Worm (Caenorhabditis elegans) whole organism, L1 larva: ENCODE measurements around the gene F41E6.8.

Experiments used
- C04F5.9 ChIP-seq: sonication (generic microtip); optimal IDR thresholded peaks from 2 replicates; lab custom pipeline; 2016; ENCODE audit warnings: missing genetic modification characterization, missing compliant biosample characterization
- C34B4.2 ChIP-seq: sonication (generic microtip); optimal IDR thresholded peaks from 2 replicates; lab custom pipeline; 2017; ENCODE audit warnings: mild to moderate bottlenecking, missing genetic modification characterization, missing compliant biosample characterization
- Y116A8C.19 ChIP-seq: sonication (generic microtip); optimal IDR thresholded peaks from 2 replicates; lab custom pipeline; 2016; ENCODE audit warnings: missing compliant biosample characterization, missing genetic modification characterization, borderline replicate concordance
- aly-2 ChIP-seq: fragments of 150-350 bp; optimal IDR thresholded peaks from 2 replicates; lab custom pipeline; 2014; ENCODE audit warnings: missing biosample characterization, missing genetic modification characterization
- ceh-8 ChIP-seq: fragments of 200-800 bp; sonication (Bioruptor generic); optimal IDR thresholded peaks from 2 replicates; lab custom pipeline; 2018; ENCODE audit warnings: mild to moderate bottlenecking, missing genetic modification characterization, moderate library complexity, missing compliant biosample characterization
- ceh-88 ChIP-seq: fragments of 200-800 bp; sonication (Bioruptor generic); IDR thresholded peaks from 2 replicates; pipeline ENCODE4 v1.3.6; 2022; ENCODE audit warnings: missing genetic modification characterization, missing compliant biosample characterization
- dpl-1 ChIP-seq, 3 experiments: fragments of 150-350 bp in 2 of 3; sonication (generic microtip) in 1 of 3; optimal IDR thresholded peaks; 2 replicates each; lab custom pipeline; 2014 to 2017; ENCODE audit warnings: missing biosample characterization in 3 of 3, missing genetic modification characterization in 3 of 3, missing genetic modification reagents in 3 of 3
- efl-1 ChIP-seq, 4 experiments: fragments of 150-350 bp; optimal IDR thresholded peaks in 3 of 4; peaks in 1 of 4; 1 replicate in 1 of 4; 2 replicates in 3 of 4; lab custom pipeline; 2014; ENCODE audit warnings: missing biosample characterization in 2 of 4, missing genetic modification characterization in 2 of 4, missing genetic modification reagents in 2 of 4
- egl-13 ChIP-seq: sonication (generic microtip); optimal IDR thresholded peaks from 2 replicates; lab custom pipeline; 2016; ENCODE audit warnings: missing genotype, missing genetic modification reagents, missing genetic modification characterization, missing compliant biosample characterization
- elt-2 ChIP-seq: sonication (generic microtip); optimal IDR thresholded peaks from 2 replicates; lab custom pipeline; 2016; ENCODE audit warnings: missing genetic modification characterization, mild to moderate bottlenecking, inconsistent platforms, missing compliant biosample characterization, missing genetic modification reagents
- elt-3 ChIP-seq, 6 experiments: fragments of 150-350 bp in 1 of 6; sonication (generic microtip); optimal IDR thresholded peaks; 2 replicates each; lab custom pipeline; 2017 to 2018; ENCODE audit warnings: missing biosample characterization in 6 of 6, missing genetic modification characterization in 6 of 6, inconsistent platforms in 1 of 6
- ets-5 ChIP-seq: fragments of 200-800 bp; sonication (Bioruptor generic); IDR thresholded peaks from 2 replicates; pipeline ENCODE4 v1.3.6; 2022; ENCODE audit warnings: missing genetic modification characterization, missing compliant biosample characterization
- fkh-4 ChIP-seq: sonication (generic microtip); optimal IDR thresholded peaks from 2 replicates; lab custom pipeline; 2016; ENCODE audit warnings: missing compliant biosample characterization, missing genetic modification characterization, borderline replicate concordance
- fkh-8 ChIP-seq: sonication (generic microtip); optimal IDR thresholded peaks from 2 replicates; lab custom pipeline; 2016; ENCODE audit warnings: mild to moderate bottlenecking, missing genetic modification characterization, missing compliant biosample characterization
- fos-1 ChIP-seq: fragments of 150-350 bp; optimal IDR thresholded peaks from 2 replicates; lab custom pipeline; 2014; ENCODE audit warnings: missing biosample characterization, missing genetic modification characterization
- grh-1 ChIP-seq: fragments of 200-800 bp; sonication (Bioruptor generic); IDR thresholded peaks from 2 replicates; pipeline ENCODE4 v1.3.6; 2022; ENCODE audit warnings: missing genetic modification reagents, missing genetic modification characterization, missing compliant biosample characterization
- hpl-2 ChIP-seq: fragments of 150-350 bp; optimal IDR thresholded peaks from 2 replicates; lab custom pipeline; 2014; ENCODE audit warnings: missing biosample characterization, missing genetic modification reagents, missing genetic modification characterization
- irx-1 ChIP-seq: sonication (generic microtip); optimal IDR thresholded peaks from 2 replicates; lab custom pipeline; 2016; ENCODE audit warnings: missing genetic modification characterization, missing compliant biosample characterization
- isw-1 ChIP-seq: fragments of 200-800 bp; sonication (Bioruptor generic); IDR thresholded peaks from 2 replicates; pipeline ENCODE4 v1.3.6; 2022; ENCODE audit warnings: missing genetic modification characterization, missing compliant biosample characterization
- jun-1 ChIP-seq: fragments of 150-350 bp; optimal IDR thresholded peaks from 2 replicates; lab custom pipeline; 2014; ENCODE audit warnings: missing biosample characterization, missing genetic modification reagents, missing genetic modification characterization
- lin-13 ChIP-seq: fragments of 150-350 bp; optimal IDR thresholded peaks from 2 replicates; lab custom pipeline; 2014; ENCODE audit warnings: missing biosample characterization, missing genetic modification reagents, missing genetic modification characterization
- lin-14 ChIP-seq: fragments of 200-800 bp; sonication (Bioruptor generic); optimal IDR thresholded peaks from 2 replicates; lab custom pipeline; 2018; ENCODE audit warnings: mild to moderate bottlenecking, missing genetic modification characterization, moderate library complexity, missing compliant biosample characterization
- lin-15B ChIP-seq: fragments of 150-350 bp; sonication (generic microtip); optimal IDR thresholded peaks from 3 replicates; lab custom pipeline; 2014; ENCODE audit warnings: missing biosample characterization, missing genetic modification characterization
- lin-35 ChIP-seq, 2 experiments: fragments of 150-350 bp; optimal IDR thresholded peaks; 2 replicates each; lab custom pipeline; 2014; ENCODE audit warnings: missing biosample characterization in 2 of 2, missing genetic modification characterization in 2 of 2, missing genetic modification reagents in 2 of 2
- lsy-2 ChIP-seq, 2 experiments: fragments of 150-350 bp; optimal IDR thresholded peaks; 2 replicates each; lab custom pipeline; 2014; ENCODE audit warnings: missing biosample characterization in 2 of 2, missing genetic modification characterization in 2 of 2
- mab-9 ChIP-seq: fragments of 200-800 bp; sonication (Bioruptor generic); IDR thresholded peaks from 2 replicates; pipeline ENCODE4 v1.3.6; 2022; ENCODE audit warnings: missing genetic modification reagents, missing genetic modification characterization, missing compliant biosample characterization
- mdl-1 ChIP-seq, 2 experiments: fragments of 150-350 bp; optimal IDR thresholded peaks; 2 replicates each; lab custom pipeline; 2014 to 2017; ENCODE audit warnings: missing biosample characterization in 2 of 2, missing genetic modification characterization in 2 of 2, inconsistent platforms in 1 of 2
- mef-2 ChIP-seq: fragments of 150-350 bp; optimal IDR thresholded peaks from 2 replicates; lab custom pipeline; 2014; ENCODE audit warnings: missing biosample characterization, missing genetic modification characterization
- nhr-12 ChIP-seq: sonication (generic microtip); optimal IDR thresholded peaks from 2 replicates; lab custom pipeline; 2017; ENCODE audit warnings: missing biosample characterization, missing genetic modification characterization
- nhr-76 ChIP-seq: sonication (generic microtip); optimal IDR thresholded peaks from 2 replicates; lab custom pipeline; 2017; ENCODE audit warnings: missing biosample characterization, missing genetic modification characterization
- nhr-84 ChIP-seq: sonication (generic microtip); optimal IDR thresholded peaks from 2 replicates; lab custom pipeline; 2017; ENCODE audit warnings: missing biosample characterization, missing genetic modification characterization
- nhr-85 ChIP-seq: sonication (generic microtip); peaks from one replicate; lab custom pipeline; 2016; ENCODE audit warnings: missing genetic modification characterization, inconsistent platforms, missing compliant biosample characterization
- nhr-90 ChIP-seq: sonication (generic microtip); optimal IDR thresholded peaks from 2 replicates; lab custom pipeline; 2016; ENCODE audit warnings: mild to moderate bottlenecking, missing genetic modification characterization, missing compliant biosample characterization; ENCODE audit not compliant: poor library complexity
- pag-3 ChIP-seq: sonication (generic microtip); optimal IDR thresholded peaks from 2 replicates; lab custom pipeline; 2017; ENCODE audit warnings: missing genetic modification characterization, mild to moderate bottlenecking, missing compliant biosample characterization, antibody characterized with exemption, borderline replicate concordance; ENCODE audit not compliant: insufficient read depth
- rnt-1 ChIP-seq: sonication (generic microtip); optimal IDR thresholded peaks from 2 replicates; lab custom pipeline; 2016; ENCODE audit warnings: mild to moderate bottlenecking, missing genetic modification characterization, moderate library complexity, missing compliant biosample characterization
- sptf-1 ChIP-seq: fragments of 150-350 bp; optimal IDR thresholded peaks from 2 replicates; lab custom pipeline; 2014; ENCODE audit warnings: missing biosample characterization, missing genetic modification characterization
- sup-37 ChIP-seq: fragments of 200-800 bp; sonication (Bioruptor generic); optimal IDR thresholded peaks from 2 replicates; lab custom pipeline; 2018; ENCODE audit warnings: mild to moderate bottlenecking, missing genetic modification characterization, missing compliant biosample characterization
- swsn-7 ChIP-seq: sonication (generic microtip); optimal IDR thresholded peaks from 2 replicates; lab custom pipeline; 2016; ENCODE audit warnings: missing genetic modification characterization, missing compliant biosample characterization
- unc-130 ChIP-seq: fragments of 150-350 bp; optimal IDR thresholded peaks from 2 replicates; lab custom pipeline; 2017; ENCODE audit warnings: missing biosample characterization, missing genetic modification characterization, inconsistent platforms
- unc-30 ChIP-seq: sonication (generic microtip); optimal IDR thresholded peaks from 2 replicates; lab custom pipeline; 2017; ENCODE audit warnings: missing biosample characterization, missing genetic modification characterization
- unc-62 ChIP-seq: fragments of 150-350 bp; optimal IDR thresholded peaks from 2 replicates; lab custom pipeline; 2014; ENCODE audit warnings: missing biosample characterization, missing genetic modification reagents, missing genetic modification characterization
- unc-86 ChIP-seq: sonication (generic microtip); optimal IDR thresholded peaks from 2 replicates; lab custom pipeline; 2016; ENCODE audit warnings: missing genetic modification characterization, missing compliant biosample characterization
- unc-98 ChIP-seq: fragments of 200-800 bp; sonication (Bioruptor generic); IDR thresholded peaks from 2 replicates; pipeline ENCODE4 v1.3.6; 2022; ENCODE audit warnings: missing genetic modification characterization, missing compliant biosample characterization
- vab-15 ChIP-seq: sonication (generic microtip); optimal IDR thresholded peaks from 2 replicates; lab custom pipeline; 2017; ENCODE audit warnings: missing genotype, mild to moderate bottlenecking, missing genetic modification characterization, missing compliant biosample characterization
- zag-1 ChIP-seq: fragments of 150-350 bp; optimal IDR thresholded peaks from 2 replicates; lab custom pipeline; 2014; ENCODE audit warnings: missing biosample characterization, missing genetic modification characterization

F41E6.8 gene

DNA sequence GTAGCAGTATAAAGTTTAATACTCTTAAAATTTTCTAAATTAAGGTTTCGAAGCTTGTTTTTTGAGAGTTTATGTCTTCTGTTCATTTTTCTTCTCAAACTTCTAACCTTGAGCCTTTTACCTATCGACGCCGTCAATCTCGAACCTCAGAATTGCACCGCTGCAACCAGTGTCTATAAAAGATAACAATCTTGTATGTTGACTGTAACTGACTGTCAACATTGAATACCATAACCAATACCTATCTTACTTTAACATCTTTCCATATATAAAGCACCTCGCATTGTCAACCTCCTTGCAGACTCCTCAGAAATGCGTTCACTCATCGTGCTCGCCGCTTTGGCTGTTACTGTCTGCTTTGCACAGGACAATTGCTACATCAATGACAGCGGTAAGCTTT lies 17.4 kb upstream of the F41E6.8 start, which contains the start of gene grd-5:
grd-5 (plus strand) TSS at position 295 of the 400 bp plus-strand sequence.
- no peak for TF ChIP-seq Y116A8C.19
- TF ChIP-seq sptf-1 (tag; lab: Kevin White, UChicago), result no peak
- no peak for TF ChIP-seq unc-30
- peak; percentile 8 for TF ChIP-seq rnt-1 (tag; lab: Kevin White, UChicago)
- no peak for TF ChIP-seq lin-15B (tag; lab: Kevin White, UChicago)
- no peak for TF ChIP-seq mef-2 (tag; lab: Kevin White, UChicago)
- no peak for TF ChIP-seq fkh-4 (tag; lab: Kevin White, UChicago)
- peak; percentile 38 for TF ChIP-seq lin-14
- no peak for TF ChIP-seq nhr-12
- peak; percentile 79 for TF ChIP-seq nhr-85 (tag; lab: Kevin White, UChicago)
- no peak for TF ChIP-seq jun-1
- TF ChIP-seq grh-1 (GFP tag; lab: Robert Waterston, UW), result no peak
- TF ChIP-seq zag-1 (tag; lab: Kevin White, UChicago), result no peak
- TF ChIP-seq egl-13, result no peak
- TF ChIP-seq, all 84 proteins: peak for 3

DNA sequence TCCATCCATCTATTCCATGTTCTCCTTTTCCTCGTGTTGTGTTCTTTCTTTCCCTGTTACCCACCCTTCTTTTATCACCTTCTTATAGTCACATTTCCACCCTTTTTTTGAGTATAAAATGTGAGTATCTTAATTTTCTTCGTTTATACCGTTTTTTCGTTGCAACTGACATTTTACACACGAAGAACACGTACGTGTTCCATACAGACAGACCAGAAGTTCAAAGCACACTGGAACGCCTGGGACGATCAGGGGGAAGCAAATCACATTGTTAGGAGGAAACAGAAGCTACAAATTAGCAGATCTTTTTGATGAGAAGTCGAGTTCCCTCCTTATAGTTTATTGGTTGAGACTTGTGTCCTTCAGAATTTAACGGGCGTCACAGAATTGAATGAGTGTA lies 14.4 kb upstream of the F41E6.8 start:
- TF ChIP-seq aly-2 (tag; lab: Kevin White, UChicago), result peak; percentile 13
- TF ChIP-seq nhr-90 (tag; lab: Kevin White, UChicago), result no peak
- TF ChIP-seq efl-1 (optimal IDR thresholded peaks at IDR 0.05; lab: Kevin White, UChicago), result no peak
- peak in 1 of 2 experiments; percentile 89 for TF ChIP-seq efl-1 (GFP tag; optimal IDR thresholded peaks at IDR 0.05 in 1 of 2; lab: Kevin White, UChicago)

DNA sequence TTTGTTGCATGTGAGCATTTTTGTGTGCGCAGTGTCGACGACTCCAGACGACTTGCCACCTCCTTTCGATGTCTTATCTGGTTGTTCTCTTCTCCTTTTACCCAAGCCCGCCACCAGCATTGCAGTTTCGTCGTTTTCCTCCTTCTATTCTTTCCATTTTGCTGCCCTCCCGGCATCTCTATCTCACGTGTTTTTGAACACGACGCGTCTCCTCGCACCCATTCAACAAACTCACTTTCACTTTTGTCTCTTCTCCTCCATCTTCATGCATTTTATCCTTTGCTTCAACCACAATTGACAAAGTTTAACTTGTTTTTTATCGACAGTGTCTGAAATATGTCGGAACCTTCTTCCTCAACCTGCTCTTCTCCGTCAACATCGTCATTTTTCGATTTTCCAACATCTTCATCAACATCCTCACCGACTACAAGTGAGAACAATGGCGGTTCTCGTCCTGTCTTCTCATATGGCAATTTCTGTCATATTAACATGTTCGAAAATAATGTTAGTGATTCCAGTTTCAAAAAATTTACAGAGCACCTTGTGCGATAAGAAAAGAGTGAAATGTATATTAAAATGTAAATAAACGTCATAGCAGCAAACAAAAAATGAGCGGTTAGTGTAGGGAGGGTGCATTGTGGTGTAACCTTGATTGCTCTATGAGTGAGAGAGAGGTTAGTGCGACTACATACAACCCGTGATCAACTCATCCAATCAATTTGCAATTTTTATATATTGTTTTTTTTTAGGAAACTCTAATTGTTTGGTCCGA lies 9.5 kb upstream of the F41E6.8 start, which contains the start of gene fip-4:
fip-4 (minus strand) TSS at position 636 of the 772 bp plus-strand sequence.
- TF ChIP-seq unc-30, result no peak
- TF ChIP-seq sup-37, result no peak
- no peak for TF ChIP-seq sptf-1 (tag; lab: Kevin White, UChicago)
- no peak for TF ChIP-seq lin-13 (GFP tag; lab: Kevin White, UChicago)
- TF ChIP-seq mdl-1 (tag; optimal IDR thresholded peaks at IDR 0.05; lab: Kevin White, UChicago), result peak in 1 of 2 experiments; percentile 77
- TF ChIP-seq unc-98 (GFP tag; lab: Robert Waterston, UW), result no peak
- TF ChIP-seq nhr-90 (tag; lab: Kevin White, UChicago), result peak; percentile 26
- TF ChIP-seq nhr-12, result no peak
- no peak for TF ChIP-seq C04F5.9 (tag; lab: Kevin White, UChicago)
- TF ChIP-seq mab-9 (GFP tag; lab: Robert Waterston, UW), result no peak
- TF ChIP-seq zag-1 (tag; lab: Kevin White, UChicago), result no peak
- TF ChIP-seq isw-1 (GFP tag; lab: Robert Waterston, UW), result no peak
- TF ChIP-seq lin-14, result peak; percentile 83
- TF ChIP-seq elt-2 (tag; lab: Kevin White, UChicago), result peak; percentile 60
- TF ChIP-seq unc-86 (tag; lab: Kevin White, UChicago), result no peak
- TF ChIP-seq swsn-7 (tag; lab: Kevin White, UChicago), result no peak
- TF ChIP-seq egl-13, result no peak
- TF ChIP-seq fkh-8 (tag; lab: Kevin White, UChicago), result no peak
- no peak for TF ChIP-seq pag-3 (tag; lab: Kevin White, UChicago)
- TF ChIP-seq elt-3 (tag; optimal IDR thresholded peaks at IDR 0.05; lab: Kevin White, UChicago), result peak in 3 of 6 experiments; percentile 7 to 75 (median 49)
- no peak for TF ChIP-seq nhr-76 (tag; lab: Kevin White, UChicago)
- no peak for TF ChIP-seq mef-2 (tag; lab: Kevin White, UChicago)
- TF ChIP-seq unc-62 (GFP tag; lab: Kevin White, UChicago), result no peak
- TF ChIP-seq ceh-88 (GFP tag; lab: Robert Waterston, UW), result no peak
- TF ChIP-seq lin-15B (tag; lab: Kevin White, UChicago), result no peak
- TF ChIP-seq hpl-2, result no peak
- peak in 1 of 2 experiments; percentile 61 for TF ChIP-seq lin-35 (GFP tag; optimal IDR thresholded peaks at IDR 0.05; lab: Kevin White, UChicago)
- TF ChIP-seq C34B4.2 (tag; lab: Kevin White, UChicago), result no peak
- TF ChIP-seq nhr-85 (tag; lab: Kevin White, UChicago), result peak; percentile 87
- no peak for TF ChIP-seq fos-1 (tag; lab: Kevin White, UChicago)
- TF ChIP-seq ceh-8 (GFP tag; lab: Kevin White, UChicago), result no peak
- no peak for TF ChIP-seq ets-5 (GFP tag; lab: Robert Waterston, UW)
- TF ChIP-seq dpl-1 (GFP tag; optimal IDR thresholded peaks at IDR 0.05; lab: Kevin White, UChicago), result peak in 1 of 3 experiments; percentile 2
- TF ChIP-seq irx-1 (tag; lab: Kevin White, UChicago), result peak; percentile 7
- TF ChIP-seq lsy-2 (tag; optimal IDR thresholded peaks at IDR 0.05; lab: Kevin White, UChicago), result peak; percentile 6 to 30
- TF ChIP-seq fkh-4 (tag; lab: Kevin White, UChicago), result no peak
- TF ChIP-seq vab-15 (tag; lab: Kevin White, UChicago), result no peak
- TF ChIP-seq unc-130 (tag; lab: Kevin White, UChicago), result peak; percentile 59
- TF ChIP-seq nhr-84, result no peak
